Worm (Caenorhabditis elegans): ENCODE measurements around the gene shl-1.

DNA sequence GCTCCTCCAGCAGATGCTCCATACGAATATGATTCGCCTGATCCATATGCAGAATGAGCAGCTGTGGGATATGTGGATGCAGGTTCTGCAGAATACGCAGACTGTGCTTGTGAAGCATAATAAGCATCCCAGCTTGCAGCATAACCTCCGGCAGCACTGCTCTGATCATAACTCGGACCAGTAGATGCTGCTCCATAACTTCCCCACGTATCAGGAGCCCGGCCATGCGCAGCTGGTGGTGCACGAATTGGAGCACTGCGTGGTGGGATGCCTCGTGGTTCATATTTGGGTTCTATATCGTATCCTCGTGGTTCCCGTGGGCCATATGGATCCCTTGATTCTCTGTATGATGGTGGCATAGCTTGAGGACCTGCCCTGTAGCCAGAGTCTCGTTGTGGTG lies 10.1 kb downstream of the shl-1 start:
- no peak for TF ChIP-seq pha-4 (tag; optimal IDR thresholded peaks at IDR 0.05)
- no peak for TF ChIP-seq nhr-77 (tag; optimal IDR thresholded peaks at IDR 0.05)
- no peak for TF ChIP-seq mdl-1 (tag; optimal IDR thresholded peaks at IDR 0.05)
- TF ChIP-seq egl-27 (tag; optimal IDR thresholded peaks at IDR 0.05): no peak
- TF ChIP-seq nhr-67 (tag; optimal IDR thresholded peaks at IDR 0.05): no peak
- TF ChIP-seq egl-5 (tag; optimal IDR thresholded peaks at IDR 0.05): no peak

All from whole organism, L3 larva.